Worm (Caenorhabditis elegans): ENCODE data around the gene acox-1.6.

DNA sequence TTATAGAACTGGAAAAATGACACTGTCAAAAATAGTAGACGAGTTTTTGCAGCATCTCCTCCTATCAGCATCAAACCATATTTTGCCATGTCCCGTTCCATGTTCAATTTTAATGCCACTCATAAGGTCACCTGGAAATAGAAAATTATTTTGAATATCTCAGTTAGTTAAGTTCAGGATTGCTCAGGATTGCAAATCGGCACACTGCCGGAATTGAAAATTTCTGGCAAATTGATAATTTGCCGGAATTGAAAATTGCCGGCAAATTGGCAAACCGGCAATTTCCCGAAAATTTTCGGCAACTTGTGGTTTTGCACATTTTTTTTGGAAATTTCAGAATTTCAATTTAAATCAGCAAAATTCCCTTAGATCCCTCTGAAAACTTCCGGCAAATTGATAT lies 51.6 kb downstream of the acox-1.6 start, which contains the start of gene Y7A5A.5:
- TF ChIP-seq unc-39 (tag; optimal IDR thresholded peaks at IDR 0.05) (no peak), ztf-1 (GFP tag; conservative IDR thresholded peaks at IDR 0.05) (no peak)

Measured in whole organism, L2 larva.